Fruit fly (Drosophila melanogaster) whole organism, adult: ENCODE measurements around the gene Wnt4.

Experiments used
- CG11617 ChIP-seq: fragments of 200-800 bp; sonication (Bioruptor generic); optimal IDR thresholded peaks from 2 replicates; lab custom pipeline; 2017; ENCODE audit warnings: mild to moderate bottlenecking, missing biosample characterization, missing genetic modification reagents, missing genetic modification characterization
- CG12768 ChIP-seq: fragments of 200-800 bp; sonication (Bioruptor generic); optimal IDR thresholded peaks from 2 replicates; lab custom pipeline; 2017; ENCODE audit warnings: missing biosample characterization, missing genetic modification characterization, mild to moderate bottlenecking, moderate library complexity, missing genetic modification reagents
- CG14711 ChIP-seq: fragments of 200-800 bp; sonication (Bioruptor generic); optimal IDR thresholded peaks from 2 replicates; lab custom pipeline; 2018; ENCODE audit warnings: missing biosample characterization, mild to moderate bottlenecking, missing genetic modification characterization, moderate library complexity
- CG33017 ChIP-seq: fragments of 200-800 bp; sonication (Bioruptor generic); optimal IDR thresholded peaks from 2 replicates; lab custom pipeline; 2018; ENCODE audit warnings: missing biosample characterization, mild to moderate bottlenecking, missing genetic modification characterization, moderate library complexity
- CG5204 ChIP-seq: fragments of 200-800 bp; sonication (Bioruptor generic); optimal IDR thresholded peaks from 2 replicates; lab custom pipeline; 2016; ENCODE audit warnings: missing biosample characterization, missing genetic modification characterization
- CG7045 ChIP-seq: fragments of 200-800 bp; sonication (Bioruptor generic); optimal IDR thresholded peaks from 2 replicates; lab custom pipeline; 2017; ENCODE audit warnings: missing biosample characterization, mild to moderate bottlenecking, missing genetic modification characterization
- CG7101 ChIP-seq: fragments of 200-800 bp; sonication (Bioruptor generic); optimal IDR thresholded peaks from 2 replicates; lab custom pipeline; 2018; ENCODE audit warnings: missing biosample characterization, mild to moderate bottlenecking, missing genetic modification characterization, moderate library complexity
- Clk ChIP-seq: fragments of 200-800 bp; sonication (Bioruptor generic); optimal IDR thresholded peaks from 2 replicates; lab custom pipeline; 2017; ENCODE audit warnings: missing biosample characterization, missing genetic modification characterization
- Hr96 ChIP-seq: fragments of 200-800 bp; sonication (Bioruptor generic); optimal IDR thresholded peaks from 2 replicates; lab custom pipeline; 2016; ENCODE audit warnings: missing biosample characterization, missing genetic modification characterization
- cic ChIP-seq: fragments of 200-800 bp; sonication (Bioruptor generic); optimal IDR thresholded peaks from 2 replicates; lab custom pipeline; 2017; ENCODE audit warnings: missing biosample characterization, mild to moderate bottlenecking, missing genetic modification characterization, moderate library complexity
- kay ChIP-seq: fragments of 200-800 bp; sonication (Bioruptor generic); peaks from one replicate; lab custom pipeline; 2016; ENCODE audit warnings: missing biosample characterization, missing genetic modification characterization, borderline replicate concordance
- ovo ChIP-seq: fragments of 200-800 bp; sonication (Bioruptor generic); optimal IDR thresholded peaks from 2 replicates; lab custom pipeline; 2016; ENCODE audit warnings: missing biosample characterization, missing genetic modification characterization
- pad ChIP-seq: fragments of 200-800 bp; sonication (Bioruptor generic); optimal IDR thresholded peaks from 3 replicates; lab custom pipeline; 2017; ENCODE audit warnings: missing biosample characterization, missing genetic modification characterization, mild to moderate bottlenecking, moderate library complexity, missing genetic modification reagents
- toe ChIP-seq: fragments of 200-800 bp; sonication (Bioruptor generic); optimal IDR thresholded peaks from 2 replicates; lab custom pipeline; 2016; ENCODE audit warnings: missing biosample characterization, missing genetic modification characterization

DNA sequence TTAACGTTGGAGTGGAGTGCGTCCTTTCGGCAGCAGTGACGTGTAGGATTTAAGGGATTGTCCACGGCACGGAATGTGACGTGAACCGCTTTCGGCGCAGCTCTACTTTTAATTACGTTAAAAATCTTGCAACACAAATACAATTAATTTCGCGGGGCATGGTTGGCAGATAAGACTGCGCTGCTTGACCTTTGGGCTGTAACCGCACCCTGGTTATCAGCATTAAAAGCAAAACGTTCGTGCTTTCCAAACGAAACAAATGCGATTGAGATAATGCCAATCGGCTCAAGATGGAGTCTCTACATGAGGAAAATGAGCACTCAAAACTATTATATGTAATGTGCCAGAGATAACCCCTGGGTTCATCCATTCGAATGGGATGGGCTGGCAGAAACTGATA is 63.4 kb downstream of the Wnt4 start:
- TF ChIP-seq CG7101 (tag; lab: Kevin White, UChicago) (no peak), kay (GFP tag; lab: Kevin White, UChicago) (no peak), CG11617 (GFP tag; lab: Kevin White, UChicago) (no peak), toe (no peak), pad (no peak), Hr96 (GFP tag; lab: Kevin White, UChicago) (no peak), Clk (no peak), CG14711 (tag; lab: Kevin White, UChicago) (no peak), ovo (GFP tag; lab: Kevin White, UChicago) (no peak), CG7045 (GFP tag; lab: Kevin White, UChicago) (no peak), CG12768 (GFP tag; lab: Kevin White, UChicago) (no peak), cic (GFP tag; lab: Kevin White, UChicago) (no peak), CG33017 (no peak), CG5204 (no peak)
